Worm (Caenorhabditis elegans): ENCODE results near the gene T16H12.3.

T16H12.3 gene

DNA sequence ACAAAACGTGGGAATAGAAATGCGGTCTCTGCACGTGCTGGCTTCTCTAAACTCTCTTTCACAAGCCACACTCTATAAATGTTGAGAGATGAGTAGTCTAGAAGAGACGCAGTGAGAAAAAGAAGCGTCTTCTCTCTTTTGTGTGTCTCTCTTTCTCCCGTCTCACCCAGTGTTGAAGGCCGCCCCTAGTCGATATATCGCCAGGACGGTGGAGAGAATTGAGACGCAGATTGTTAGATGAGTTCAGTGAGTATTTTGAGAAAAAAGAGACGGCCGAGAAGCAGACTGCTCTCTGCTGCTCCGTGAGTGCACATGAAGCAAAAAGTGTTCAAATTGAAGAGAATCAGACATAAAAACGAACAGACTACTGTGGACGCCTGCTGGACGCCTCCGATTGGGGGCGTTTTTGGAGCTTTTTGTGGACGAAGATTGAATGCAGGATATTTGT, 13.5 kb upstream of the T16H12.3 start (continued):
- TF ChIP-seq bed-2 (GFP tag; IDR thresholded peaks at IDR 0.05) (no peak), F37B4.10 (GFP tag; IDR thresholded peaks at IDR 0.05) (no peak), mxl-1 (tag; optimal IDR thresholded peaks at IDR 0.05) (no peak), ama-1 (optimal IDR thresholded peaks at IDR 0.05) (no peak), ama-1 (GFP tag; optimal IDR thresholded peaks at IDR 0.05) (no peak), aptf-2 (GFP tag; conservative IDR thresholded peaks at IDR 0.05) (no peak), F55B11.4 (tag; optimal IDR thresholded peaks at IDR 0.05; ENCODE audit: borderline replicate concordance, insufficient read depth) (no peak), Y79H2A.3 (GFP tag; conservative IDR thresholded peaks at IDR 0.05) (no peak), hlh-12 (tag; optimal IDR thresholded peaks at IDR 0.05) (no peak), sdz-38 (tag; optimal IDR thresholded peaks at IDR 0.05) (no peak), D2030.7 (GFP tag; IDR thresholded peaks at IDR 0.05) (no peak), gei-17 (GFP tag; optimal IDR thresholded peaks at IDR 0.05) (no peak), nhr-120 (GFP tag; IDR thresholded peaks at IDR 0.05) (no peak), lin-54 (GFP tag; optimal IDR thresholded peaks at IDR 0.05) (peak; percentile 66), F22D6.2 (tag; optimal IDR thresholded peaks at IDR 0.05) (no peak), ztf-28 (GFP tag; IDR thresholded peaks at IDR 0.05) (0 out of 2 replicates have a peak, but pooled peaks have one; percentile 13), mel-28 (tag; optimal IDR thresholded peaks at IDR 0.05; ENCODE audit: borderline replicate concordance) (no peak), die-1 (tag; optimal IDR thresholded peaks at IDR 0.05) (no peak), hsf-1 (GFP tag; IDR thresholded peaks at IDR 0.05) (no peak), cebp-1 (GFP tag; IDR thresholded peaks at IDR 0.05) (peak; percentile 62), cebp-1 (tag; optimal IDR thresholded peaks at IDR 0.05) (peak; percentile 86), F57C9.4 (tag; optimal IDR thresholded peaks at IDR 0.05) (no peak), xnd-1 (tag; optimal IDR thresholded peaks at IDR 0.05) (no peak), F10E7.11 (tag; optimal IDR thresholded peaks at IDR 0.05) (no peak), C06A6.2 (GFP tag; conservative IDR thresholded peaks at IDR 0.05) (peak; percentile 66; the same call in 1 of the 2 replicates), madf-3 (GFP tag; IDR thresholded peaks at IDR 0.05) (no peak), B0261.1 (tag; optimal IDR thresholded peaks at IDR 0.05) (no peak), tlf-1 (GFP tag; optimal IDR thresholded peaks at IDR 0.05) (peak; percentile 56), madf-10 (tag; optimal IDR thresholded peaks at IDR 0.05) (peak; percentile 54), T07F8.4 (tag; optimal IDR thresholded peaks at IDR 0.05) (no peak), zim-3 (tag; optimal IDR thresholded peaks at IDR 0.05) (no peak), nfya-1 (tag; optimal IDR thresholded peaks at IDR 0.05; ENCODE audit: borderline replicate concordance, insufficient read depth) (no peak), nhr-27 (tag; optimal IDR thresholded peaks at IDR 0.05) (no peak), ceh-40 (GFP tag; IDR thresholded peaks at IDR 0.05) (no peak), attf-6 (GFP tag; IDR thresholded peaks at IDR 0.05) (no peak), lin-35 (GFP tag; optimal IDR thresholded peaks at IDR 0.05) (peak in 1 of 3 experiments; percentile 77), lag-1 (GFP tag; IDR thresholded peaks at IDR 0.05) (no peak), ceh-91 (GFP tag; IDR thresholded peaks at IDR 0.05) (no peak), hmg-1.2 (GFP tag; IDR thresholded peaks at IDR 0.05) (peak; percentile 94), T26A5.8 (tag; optimal IDR thresholded peaks at IDR 0.05) (no peak), unc-62 (GFP tag; optimal IDR thresholded peaks at IDR 0.05) (no peak), madf-6 (GFP tag; IDR thresholded peaks at IDR 0.05) (no peak), K11D2.4 (GFP tag; IDR thresholded peaks at IDR 0.05) (peak; percentile 53; the same call in 1 of the 2 replicates), rec-8 (tag; optimal IDR thresholded peaks at IDR 0.05) (no peak), rcor-1 (GFP tag; IDR thresholded peaks at IDR 0.05) (0 out of 2 replicates have a peak, but pooled peaks have one; percentile 27), mcd-1 (GFP tag; IDR thresholded peaks at IDR 0.05) (peak; percentile 73), egl-44 (GFP tag; IDR thresholded peaks at IDR 0.05) (no peak), bed-1 (GFP tag; IDR thresholded peaks at IDR 0.05) (no peak), F57A8.1 (GFP tag; optimal IDR thresholded peaks at IDR 0.05) (no peak), cebp-2 (GFP tag; IDR thresholded peaks at IDR 0.05) (no peak)

Measured in whole organism, young adult.